Fruit fly (Drosophila melanogaster) whole organism, wandering third instar larva: Measurements from ENCODE around the gene PH4alphaNE2.

Source experiments
- Abd-B ChIP-seq: fragments of >200 bp; optimal IDR thresholded peaks from 2 replicates; lab custom pipeline; 2017; ENCODE audit warnings: missing biosample characterization, missing genetic modification characterization
- Hnf4 ChIP-seq: fragments of 200-800 bp; sonication (Bioruptor generic); optimal IDR thresholded peaks from 2 replicates; lab custom pipeline; 2016; ENCODE audit warnings: missing biosample characterization, mild to moderate bottlenecking, missing genetic modification characterization
- Hr78 ChIP-seq: fragments of >200 bp; optimal IDR thresholded peaks from 2 replicates; lab custom pipeline; 2017; ENCODE audit warnings: missing biosample characterization, missing genetic modification characterization
- brk ChIP-seq: fragments of 200-800 bp; sonication (Bioruptor generic); optimal IDR thresholded peaks from 2 replicates; lab custom pipeline; 2016; ENCODE audit warnings: missing biosample characterization, mild to moderate bottlenecking, missing genetic modification characterization
- dl ChIP-seq, 2 experiments: fragments of 175-275, 200-275 bp in 1 of 2; fragments of 200-275 bp in 1 of 2; sonication (Bioruptor generic); optimal IDR thresholded peaks; lab custom pipeline; 2018; ENCODE audit warnings: mild to moderate bottlenecking in 2 of 2, missing biosample characterization in 2 of 2, missing genetic modification characterization in 2 of 2, moderate library complexity in 2 of 2; ENCODE audit not compliant: partially characterized antibody in 2 of 2, insufficient read depth in 1 of 2
- dmrt93B ChIP-seq: fragments of 200-800 bp; sonication (Bioruptor generic); optimal IDR thresholded peaks from 2 replicates; lab custom pipeline; 2018; ENCODE audit warnings: missing biosample characterization, mild to moderate bottlenecking, missing genetic modification characterization
- dsf ChIP-seq: sonication (Bioruptor generic); optimal IDR thresholded peaks from 2 replicates; lab custom pipeline; 2016; ENCODE audit warnings: missing biosample characterization, missing genetic modification characterization, borderline replicate concordance
- h ChIP-seq: fragments of 200-800 bp; sonication (Bioruptor generic); optimal IDR thresholded peaks from 3 replicates; lab custom pipeline; 2016; ENCODE audit warnings: missing biosample characterization, mild to moderate bottlenecking, missing genetic modification characterization
- lola ChIP-seq: fragments of >200 bp; optimal IDR thresholded peaks from 2 replicates; lab custom pipeline; 2017; ENCODE audit warnings: missing biosample characterization, missing genetic modification characterization
- sv ChIP-seq: fragments of 200-800 bp; sonication (Bioruptor generic); optimal IDR thresholded peaks from 3 replicates; lab custom pipeline; 2016; ENCODE audit warnings: missing biosample characterization, missing genetic modification characterization
- tai ChIP-seq: sonication (Bioruptor generic); optimal IDR thresholded peaks from 2 replicates; lab custom pipeline; 2016; ENCODE audit warnings: missing biosample characterization, missing genetic modification characterization

dm6 chr3R:30561207-30561606, 49.2 kb upstream of the PH4alphaNE2 start:
- TF ChIP-seq tai (GFP tag; lab: Kevin White, UChicago) (no peak), h (GFP tag; lab: Kevin White, UChicago) (no peak), dl (GFP tag; optimal IDR thresholded peaks at IDR 0.05; lab: Kevin White, UChicago; ENCODE audit: insufficient read depth in 1 of 2, partially characterized antibody in 2 of 2) (no peak), Hr78 (GFP tag; lab: Kevin White, UChicago) (no peak), brk (GFP tag; lab: Kevin White, UChicago) (no peak), dsf (GFP tag; lab: Kevin White, UChicago) (no peak), Abd-B (no peak), lola (GFP tag; lab: Kevin White, UChicago) (no peak), Hnf4 (GFP tag; lab: Kevin White, UChicago) (no peak), sv (GFP tag; lab: Kevin White, UChicago) (no peak), dmrt93B (GFP tag; lab: Kevin White, UChicago) (no peak)
